Worm (Caenorhabditis elegans) whole organism, L1 larva: Measurements from ENCODE around the gene H13N06.7.

Experiments used
- C04F5.9 ChIP-seq: sonication (generic microtip); optimal IDR thresholded peaks from 2 replicates; lab custom pipeline; 2016; ENCODE audit warnings: missing genetic modification characterization, missing compliant biosample characterization
- Y116A8C.19 ChIP-seq: sonication (generic microtip); optimal IDR thresholded peaks from 2 replicates; lab custom pipeline; 2016; ENCODE audit warnings: missing compliant biosample characterization, missing genetic modification characterization, borderline replicate concordance
- aly-2 ChIP-seq: fragments of 150-350 bp; optimal IDR thresholded peaks from 2 replicates; lab custom pipeline; 2014; ENCODE audit warnings: missing biosample characterization, missing genetic modification characterization
- ceh-82 ChIP-seq, 3 experiments: fragments of 150-350 bp in 1 of 3; sonication (generic microtip) in 2 of 3; optimal IDR thresholded peaks; 2 replicates each; lab custom pipeline; 2014 to 2017; ENCODE audit warnings: missing biosample characterization in 3 of 3, missing genetic modification characterization in 3 of 3
- ceh-90 ChIP-seq: sonication (generic microtip); optimal IDR thresholded peaks from 2 replicates; lab custom pipeline; 2016; ENCODE audit warnings: missing genetic modification characterization, missing compliant biosample characterization
- efl-1 ChIP-seq, 4 experiments: fragments of 150-350 bp; optimal IDR thresholded peaks in 3 of 4; peaks in 1 of 4; 1 replicate in 1 of 4; 2 replicates in 3 of 4; lab custom pipeline; 2014; ENCODE audit warnings: missing biosample characterization in 2 of 4, missing genetic modification characterization in 2 of 4, missing genetic modification reagents in 2 of 4
- egl-13 ChIP-seq: sonication (generic microtip); optimal IDR thresholded peaks from 2 replicates; lab custom pipeline; 2016; ENCODE audit warnings: missing genotype, missing genetic modification reagents, missing genetic modification characterization, missing compliant biosample characterization
- egl-27 ChIP-seq, 2 experiments: fragments of 150-350 bp in 1 of 2; sonication (generic microtip); optimal IDR thresholded peaks; 3 replicates each; lab custom pipeline; 2017 to 2018; ENCODE audit warnings: missing biosample characterization in 2 of 2, missing genetic modification characterization in 2 of 2, missing genetic modification reagents in 2 of 2
- elt-2 ChIP-seq: sonication (generic microtip); optimal IDR thresholded peaks from 2 replicates; lab custom pipeline; 2016; ENCODE audit warnings: missing genetic modification characterization, mild to moderate bottlenecking, inconsistent platforms, missing compliant biosample characterization, missing genetic modification reagents
- ets-5 ChIP-seq: fragments of 200-800 bp; sonication (Bioruptor generic); IDR thresholded peaks from 2 replicates; pipeline ENCODE4 v1.3.6; 2022; ENCODE audit warnings: missing genetic modification characterization, missing compliant biosample characterization
- fkh-8 ChIP-seq: sonication (generic microtip); optimal IDR thresholded peaks from 2 replicates; lab custom pipeline; 2016; ENCODE audit warnings: mild to moderate bottlenecking, missing genetic modification characterization, missing compliant biosample characterization
- hlh-17 ChIP-seq: fragments of 200-800 bp; sonication (Bioruptor generic); optimal IDR thresholded peaks from 2 replicates; lab custom pipeline; 2018; ENCODE audit warnings: missing genetic modification characterization, mild to moderate bottlenecking, missing compliant biosample characterization, moderate library complexity, borderline replicate concordance
- lin-14 ChIP-seq: fragments of 200-800 bp; sonication (Bioruptor generic); optimal IDR thresholded peaks from 2 replicates; lab custom pipeline; 2018; ENCODE audit warnings: mild to moderate bottlenecking, missing genetic modification characterization, moderate library complexity, missing compliant biosample characterization
- lin-39 ChIP-seq: fragments of 150-350 bp; optimal IDR thresholded peaks from 2 replicates; lab custom pipeline; 2014; ENCODE audit warnings: missing biosample characterization, missing genetic modification reagents, missing genetic modification characterization
- lsy-2 ChIP-seq, 2 experiments: fragments of 150-350 bp; optimal IDR thresholded peaks; 2 replicates each; lab custom pipeline; 2014; ENCODE audit warnings: missing biosample characterization in 2 of 2, missing genetic modification characterization in 2 of 2
- mep-1 ChIP-seq: fragments of 150-350 bp; optimal IDR thresholded peaks from 2 replicates; lab custom pipeline; 2014; ENCODE audit warnings: missing biosample characterization, missing genetic modification characterization
- nhr-19 ChIP-seq: fragments of 200-800 bp; sonication (Bioruptor generic); conservative IDR thresholded peaks from 2 replicates; pipeline ENCODE4 v1.3.6; 2022; ENCODE audit warnings: missing genetic modification characterization, missing compliant biosample characterization
- nhr-20 ChIP-seq: sonication (generic microtip); optimal IDR thresholded peaks from 2 replicates; lab custom pipeline; 2016; ENCODE audit warnings: mild to moderate bottlenecking, missing genetic modification characterization, missing compliant biosample characterization
- nhr-237 ChIP-seq: fragments of 150-350 bp; optimal IDR thresholded peaks from 2 replicates; lab custom pipeline; 2014; ENCODE audit warnings: missing biosample characterization, missing genetic modification characterization
- nhr-28 ChIP-seq: fragments of 150-350 bp; optimal IDR thresholded peaks from 2 replicates; lab custom pipeline; 2014; ENCODE audit warnings: missing biosample characterization, missing genetic modification characterization
- nhr-47 ChIP-seq: sonication (generic microtip); optimal IDR thresholded peaks from 2 replicates; lab custom pipeline; 2016; ENCODE audit warnings: mild to moderate bottlenecking, missing genetic modification characterization, moderate library complexity, missing compliant biosample characterization
- nhr-77 ChIP-seq: fragments of 150-350 bp; optimal IDR thresholded peaks from 2 replicates; lab custom pipeline; 2014; ENCODE audit warnings: missing biosample characterization, missing genetic modification characterization
- nhr-85 ChIP-seq: sonication (generic microtip); peaks from one replicate; lab custom pipeline; 2016; ENCODE audit warnings: missing genetic modification characterization, inconsistent platforms, missing compliant biosample characterization
- pag-3 ChIP-seq: sonication (generic microtip); optimal IDR thresholded peaks from 2 replicates; lab custom pipeline; 2017; ENCODE audit warnings: missing genetic modification characterization, mild to moderate bottlenecking, missing compliant biosample characterization, antibody characterized with exemption, borderline replicate concordance; ENCODE audit not compliant: insufficient read depth
- pax-3 ChIP-seq: fragments of 200-800 bp; sonication (Bioruptor generic); optimal IDR thresholded peaks from 2 replicates; lab custom pipeline; 2018; ENCODE audit warnings: mild to moderate bottlenecking, missing genetic modification characterization, moderate library complexity, missing compliant biosample characterization
- rnt-1 ChIP-seq: sonication (generic microtip); optimal IDR thresholded peaks from 2 replicates; lab custom pipeline; 2016; ENCODE audit warnings: mild to moderate bottlenecking, missing genetic modification characterization, moderate library complexity, missing compliant biosample characterization
- skn-1 ChIP-seq: fragments of 150-350 bp; optimal IDR thresholded peaks from 2 replicates; lab custom pipeline; 2014; ENCODE audit warnings: missing biosample characterization, missing genetic modification characterization
- snu-23 ChIP-seq: sonication (generic microtip); optimal IDR thresholded peaks from 2 replicates; lab custom pipeline; 2016; ENCODE audit warnings: missing genetic modification characterization, missing compliant biosample characterization
- sptf-1 ChIP-seq: fragments of 150-350 bp; optimal IDR thresholded peaks from 2 replicates; lab custom pipeline; 2014; ENCODE audit warnings: missing biosample characterization, missing genetic modification characterization
- sup-37 ChIP-seq: fragments of 200-800 bp; sonication (Bioruptor generic); optimal IDR thresholded peaks from 2 replicates; lab custom pipeline; 2018; ENCODE audit warnings: mild to moderate bottlenecking, missing genetic modification characterization, missing compliant biosample characterization
- tbx-2 ChIP-seq: sonication (generic microtip); optimal IDR thresholded peaks from 2 replicates; lab custom pipeline; 2016; ENCODE audit warnings: missing genetic modification characterization, missing compliant biosample characterization
- unc-130 ChIP-seq: fragments of 150-350 bp; optimal IDR thresholded peaks from 2 replicates; lab custom pipeline; 2017; ENCODE audit warnings: missing biosample characterization, missing genetic modification characterization, inconsistent platforms
- unc-62 ChIP-seq: fragments of 150-350 bp; optimal IDR thresholded peaks from 2 replicates; lab custom pipeline; 2014; ENCODE audit warnings: missing biosample characterization, missing genetic modification reagents, missing genetic modification characterization
- vab-15 ChIP-seq: sonication (generic microtip); optimal IDR thresholded peaks from 2 replicates; lab custom pipeline; 2017; ENCODE audit warnings: missing genotype, mild to moderate bottlenecking, missing genetic modification characterization, missing compliant biosample characterization
- zag-1 ChIP-seq: fragments of 150-350 bp; optimal IDR thresholded peaks from 2 replicates; lab custom pipeline; 2014; ENCODE audit warnings: missing biosample characterization, missing genetic modification characterization
- zip-4 ChIP-seq: fragments of 200-800 bp; sonication (Bioruptor generic); optimal IDR thresholded peaks from 2 replicates; lab custom pipeline; 2018; ENCODE audit warnings: mild to moderate bottlenecking, missing genetic modification characterization, moderate library complexity, missing compliant biosample characterization
- ztf-11 ChIP-seq, 2 experiments: sonication (generic microtip); optimal IDR thresholded peaks; 2 replicates each; lab custom pipeline; 2016 to 2017; ENCODE audit warnings: missing genetic modification characterization in 2 of 2, missing biosample characterization in 1 of 2, missing compliant biosample characterization in 1 of 2

Gene H13N06.7

DNA sequence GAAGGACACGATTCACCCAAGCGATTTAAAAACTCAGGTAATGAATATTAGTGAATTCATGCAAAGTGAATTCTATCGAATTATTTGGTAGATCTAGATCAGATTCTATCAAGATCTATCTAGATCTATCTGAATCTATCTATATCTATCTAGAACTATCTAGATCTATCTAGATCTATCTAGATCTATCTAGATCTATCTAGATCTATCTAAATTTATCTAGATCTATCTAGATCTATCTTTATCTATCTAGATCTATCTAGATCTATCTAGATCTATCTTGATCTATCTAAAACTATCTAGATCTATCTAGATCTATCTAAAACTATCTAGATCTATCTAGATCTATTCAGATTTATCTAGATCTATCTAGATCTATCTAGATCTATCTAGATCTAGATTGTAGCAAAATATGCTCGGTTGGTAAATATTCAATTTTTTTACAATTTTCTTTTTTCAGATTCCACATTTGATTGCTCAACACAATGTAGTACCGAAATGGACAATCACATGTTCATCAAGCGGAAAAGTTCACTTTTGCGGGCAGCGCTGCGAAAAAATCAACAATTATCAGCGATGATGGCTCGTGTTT is 32.9 kb upstream of the H13N06.7 start:
- TF ChIP-seq Y116A8C.19 (tag; lab: Kevin White, UChicago) (no peak), nhr-85 (tag; lab: Kevin White, UChicago) (peak; percentile 68)
- TF ChIP-seq, all 84 proteins: peak for 1

DNA sequence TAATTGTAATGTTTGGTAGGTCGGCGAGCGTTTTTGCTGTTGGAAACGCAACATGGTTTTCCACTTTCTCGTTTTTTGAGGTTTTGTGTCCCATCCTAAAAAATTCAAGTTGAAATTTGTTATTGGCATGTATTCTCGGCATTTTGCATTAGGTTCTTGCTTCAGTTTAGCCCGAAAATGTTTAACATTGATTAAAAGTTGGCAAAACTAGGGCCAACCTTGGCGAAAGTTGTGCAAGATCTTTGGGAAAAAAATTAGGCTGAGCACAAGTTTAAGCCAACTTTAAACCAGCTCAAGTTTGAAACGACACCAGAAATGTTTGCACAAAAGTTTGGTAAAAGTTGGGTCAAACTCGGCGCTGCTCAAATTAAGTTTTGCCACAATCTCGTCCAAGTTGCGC is 25.6 kb upstream of the H13N06.7 start, which contains the start of gene exc-1:
exc-1 (minus strand) TSS at position 101 of the 400 bp plus-strand sequence.
- TF ChIP-seq nhr-20 (tag; lab: Kevin White, UChicago) (no peak), egl-27 (tag; optimal IDR thresholded peaks at IDR 0.05; lab: Kevin White, UChicago) (no peak), nhr-19 (GFP tag; lab: Robert Waterston, UW) (no peak), hlh-17 (no peak), zip-4 (GFP tag; lab: Kevin White, UChicago) (no peak), ceh-90 (tag; lab: Kevin White, UChicago) (no peak), aly-2 (tag; lab: Kevin White, UChicago) (no peak)
- TF ChIP-seq, all 84 proteins: peak for 0

DNA sequence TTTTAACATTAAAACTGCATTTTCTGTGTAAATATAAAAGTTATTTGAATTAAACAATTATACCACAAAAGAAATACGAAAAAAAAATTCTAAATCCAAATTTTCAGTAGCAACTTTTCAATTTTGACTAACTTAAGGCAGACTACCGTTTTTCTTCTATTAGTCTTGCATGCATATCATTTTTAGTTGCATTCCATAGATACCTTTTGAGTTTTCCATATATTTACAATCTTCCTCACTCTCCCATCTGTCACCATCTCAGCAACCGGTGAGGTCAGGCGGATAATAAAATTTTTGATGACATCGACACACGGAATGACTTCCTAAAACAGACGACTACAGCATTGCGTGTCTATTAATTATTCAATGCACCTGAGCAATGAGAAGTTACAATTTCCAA is 24.2 kb upstream of the H13N06.7 start, which contains the start of gene gcy-36:
gcy-36 (plus strand) TSS at position 301 of the 400 bp plus-strand sequence.
- peak; percentile 33 for TF ChIP-seq egl-13 (tag; lab: Kevin White, UChicago)
- TF ChIP-seq tbx-2: no peak
- TF ChIP-seq, all 84 proteins: peak for 1

DNA sequence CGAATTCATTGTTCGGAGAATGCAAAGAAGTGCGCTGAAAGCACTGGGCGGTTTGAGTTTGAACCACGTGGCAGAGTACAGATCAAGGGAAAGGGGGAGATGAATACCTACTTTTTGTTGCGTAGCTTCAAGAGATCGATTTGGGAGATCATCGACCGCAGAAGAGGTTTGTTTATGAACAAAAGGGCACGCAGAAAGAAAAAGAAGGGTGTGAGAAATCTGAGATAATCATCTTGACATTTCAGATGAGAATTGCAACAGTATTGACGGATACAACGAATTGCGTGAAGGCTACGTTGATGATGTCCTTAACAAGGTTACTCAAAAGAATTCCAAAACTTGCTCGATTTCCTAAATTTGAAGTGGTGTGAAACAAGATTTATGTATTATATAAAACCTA is 17.7 kb upstream of the H13N06.7 start:
- TF ChIP-seq fkh-8 (tag; lab: Kevin White, UChicago) (no peak), unc-62 (no peak), ceh-82 (tag; optimal IDR thresholded peaks at IDR 0.05; lab: Kevin White, UChicago) (no peak), lin-39 (tag; lab: Kevin White, UChicago) (no peak), nhr-28 (tag; lab: Kevin White, UChicago) (no peak), nhr-77 (no peak), rnt-1 (tag; lab: Kevin White, UChicago) (peak; percentile 17), C04F5.9 (tag; lab: Kevin White, UChicago) (no peak), snu-23 (GFP tag; lab: Kevin White, UChicago) (peak; percentile 11), sptf-1 (no peak), nhr-47 (no peak), Y116A8C.19 (tag; lab: Kevin White, UChicago) (no peak), lin-14 (GFP tag; lab: Kevin White, UChicago) (peak; percentile 37), nhr-19 (GFP tag; lab: Robert Waterston, UW) (no peak), pax-3 (tag; lab: Kevin White, UChicago) (no peak), elt-2 (tag; lab: Kevin White, UChicago) (no peak), unc-130 (tag; lab: Kevin White, UChicago) (no peak), zag-1 (tag; lab: Kevin White, UChicago) (no peak), skn-1 (tag; lab: Kevin White, UChicago) (no peak), sup-37 (GFP tag; lab: Kevin White, UChicago) (no peak), nhr-85 (tag; lab: Kevin White, UChicago) (peak; percentile 62), ets-5 (no peak), pag-3 (tag; lab: Kevin White, UChicago) (no peak)

DNA sequence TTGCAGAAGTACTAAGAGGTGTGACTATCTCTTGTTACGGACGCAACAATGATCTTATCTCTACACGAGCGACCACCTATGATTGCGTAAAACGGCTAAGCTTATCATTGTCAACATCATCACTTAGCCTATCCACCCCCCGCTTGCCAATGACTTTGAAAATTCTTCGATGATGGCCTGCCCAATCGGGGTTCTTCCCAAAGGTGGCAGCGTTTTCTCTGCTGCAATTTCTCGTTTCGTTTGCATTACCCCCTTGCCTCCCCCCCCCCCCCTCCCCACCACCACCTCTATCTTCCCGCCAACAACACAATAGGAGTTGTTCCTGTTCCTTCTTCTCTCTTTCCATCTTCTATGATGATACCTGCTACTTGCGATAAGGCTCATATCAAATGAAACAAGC is 15.8 kb upstream of the H13N06.7 start:
- TF ChIP-seq nhr-19 (GFP tag; lab: Robert Waterston, UW) (no peak), vab-15 (tag; lab: Kevin White, UChicago) (no peak), efl-1 (optimal IDR thresholded peaks at IDR 0.05; lab: Kevin White, UChicago) (no peak), efl-1 (GFP tag; optimal IDR thresholded peaks at IDR 0.05 in 1 of 2; lab: Kevin White, UChicago) (peak in 1 of 2 experiments; percentile 27), nhr-85 (tag; lab: Kevin White, UChicago) (peak; percentile 3), nhr-237 (tag; lab: Kevin White, UChicago) (no peak), lsy-2 (tag; optimal IDR thresholded peaks at IDR 0.05; lab: Kevin White, UChicago) (no peak), sptf-1 (no peak), lin-14 (GFP tag; lab: Kevin White, UChicago) (peak; percentile 25), mep-1 (no peak), ztf-11 (tag; optimal IDR thresholded peaks at IDR 0.05; lab: Kevin White, UChicago) (no peak)
